Fruit fly (Drosophila melanogaster): ENCODE measurements around the gene E5.

E5 gene

DNA sequence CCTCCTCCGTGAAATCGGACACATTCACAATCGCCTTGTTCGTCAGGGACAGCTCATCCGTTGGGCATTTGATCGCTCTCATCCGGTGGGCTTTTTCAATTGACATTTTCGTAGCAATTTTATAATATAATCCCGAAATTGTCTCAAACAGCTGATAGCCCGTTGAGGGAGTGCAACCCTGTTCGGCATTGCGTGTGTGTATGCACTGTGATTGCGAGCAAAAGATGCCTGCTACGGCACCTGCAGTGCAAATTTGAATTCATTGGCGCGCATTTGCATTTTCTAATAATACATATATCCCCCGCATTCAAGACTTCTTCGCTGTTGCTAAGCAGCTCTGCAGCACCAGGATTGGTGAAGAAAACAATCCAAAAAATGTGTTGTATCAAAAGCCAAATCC, 36.9 kb downstream of the E5 start, which contains the start of gene Nsf2 (continued):
- no peak for TF ChIP-seq CG4360 (GFP tag; IDR thresholded peaks at IDR 0.05)
- TF ChIP-seq esg (GFP tag; conservative IDR thresholded peaks at IDR 0.05) = no peak
- no peak for TF ChIP-seq zen2 (GFP tag; IDR thresholded peaks at IDR 0.05; ENCODE audit: partially characterized antibody)
- TF ChIP-seq CG33213 (GFP tag; optimal IDR thresholded peaks at IDR 0.05) = peak; percentile 39
- TF ChIP-seq run (tag; optimal IDR thresholded peaks at IDR 0.05) = no peak
- TF ChIP-seq CG10959 (GFP tag; IDR thresholded peaks at IDR 0.05) = no peak
- no peak for TF ChIP-seq eve (GFP tag; optimal IDR thresholded peaks at IDR 0.05)
- no peak for TF ChIP-seq CG6175 (GFP tag; IDR thresholded peaks at IDR 0.05)
- TF ChIP-seq ase (GFP tag; IDR thresholded peaks at IDR 0.05) = no peak
- no peak for TF ChIP-seq wor (GFP tag; IDR thresholded peaks at IDR 0.05)
- peak; percentile 86 for TF ChIP-seq CG4617 (GFP tag; optimal IDR thresholded peaks at IDR 0.05; ENCODE audit: borderline replicate concordance)
- no peak for TF ChIP-seq crol (GFP tag; IDR thresholded peaks at IDR 0.05)
- no peak for TF ChIP-seq al (GFP tag; IDR thresholded peaks at IDR 0.05)
- TF ChIP-seq CG8944 (GFP tag; optimal IDR thresholded peaks at IDR 0.05) = no peak
- no peak for TF ChIP-seq CG17568 (GFP tag; optimal IDR thresholded peaks at IDR 0.05)
- no peak for TF ChIP-seq cas (GFP tag; IDR thresholded peaks at IDR 0.05)
- TF ChIP-seq dmrt11E (tag; optimal IDR thresholded peaks at IDR 0.05) = no peak
- no peak for TF ChIP-seq CG14965 (GFP tag; optimal IDR thresholded peaks at IDR 0.05; ENCODE audit: borderline replicate concordance)
- TF ChIP-seq CG16863 (GFP tag; optimal IDR thresholded peaks at IDR 0.05) = no peak
- TF ChIP-seq CG10543 (GFP tag; optimal IDR thresholded peaks at IDR 0.05) = no peak
- TF ChIP-seq dysf (GFP tag; IDR thresholded peaks at IDR 0.05) = 0 out of 3 replicates have a peak, but pooled peaks have one; percentile 28
- TF ChIP-seq CG30431 (GFP tag; optimal IDR thresholded peaks at IDR 0.05) = no peak
- no peak for TF ChIP-seq Neu2 (GFP tag; optimal IDR thresholded peaks at IDR 0.05; ENCODE audit: borderline replicate concordance)
- no peak for TF ChIP-seq CG8388 (GFP tag; optimal IDR thresholded peaks at IDR 0.05)
- no peak for TF ChIP-seq exex (tag; optimal IDR thresholded peaks at IDR 0.05)
- TF ChIP-seq ap (GFP tag; IDR thresholded peaks at IDR 0.05) = no peak
- no peak for TF ChIP-seq TFAM (GFP tag; optimal IDR thresholded peaks at IDR 0.05)
- peak; percentile 12 for TF ChIP-seq CG15601 (tag; optimal IDR thresholded peaks at IDR 0.05)
- TF ChIP-seq grau (tag; optimal IDR thresholded peaks at IDR 0.05) = peak; percentile 44
- TF ChIP-seq B-H2 (GFP tag; optimal IDR thresholded peaks at IDR 0.05) = no peak
- TF ChIP-seq dm (GFP tag; optimal IDR thresholded peaks at IDR 0.05) = peak; percentile 7
- TF ChIP-seq bowl (GFP tag; IDR thresholded peaks at IDR 0.05) = no peak
- no peak for TF ChIP-seq CG4854 (GFP tag; optimal IDR thresholded peaks at IDR 0.05)
- peak; percentile 28; the same call in 1 of the 2 replicates for TF ChIP-seq Scr (GFP tag; IDR thresholded peaks at IDR 0.05; ENCODE audit: partially characterized antibody)
- no peak for TF ChIP-seq CG4424 (GFP tag; optimal IDR thresholded peaks at IDR 0.05)
- TF ChIP-seq CG12769 (tag; optimal IDR thresholded peaks at IDR 0.05) = peak; percentile 74
- TF ChIP-seq CG17612 (GFP tag; IDR thresholded peaks at IDR 0.05) = no peak
- TF ChIP-seq dan (GFP tag; IDR thresholded peaks at IDR 0.05) = no peak
- TF ChIP-seq Doc2 (GFP tag; IDR thresholded peaks at IDR 0.05) = no peak
- TF ChIP-seq CG7839 (tag; optimal IDR thresholded peaks at IDR 0.05) = peak; percentile 12
- TF ChIP-seq h (optimal IDR thresholded peaks at IDR 0.05) = no peak

- no peak for TF ChIP-seq Side (GFP tag; optimal IDR thresholded peaks at IDR 0.05)
- no peak for TF ChIP-seq CG11093 (GFP tag; IDR thresholded peaks at IDR 0.05)
- 0 out of 3 replicates have a peak, but pooled peaks have one; percentile 15 for TF ChIP-seq Opbp (GFP tag; IDR thresholded peaks at IDR 0.05; ENCODE audit: partially characterized antibody)
Observed at dm6 chr3R:13834551-13834950, 40.2 kb downstream of the E5 start.

Data from whole organism, embryonic.